Fruit fly (Drosophila melanogaster): ENCODE measurements around the gene Pdcd4.

Pdcd4 gene

dm6 chrX:13747635-13748467 lies 7.4 kb downstream of the Pdcd4 start (continued):
- peak; percentile 23 for TF ChIP-seq spab (GFP tag; optimal IDR thresholded peaks at IDR 0.05)
- TF ChIP-seq CG11294 (GFP tag; IDR thresholded peaks at IDR 0.05) = 0 out of 2 replicates have a peak, but pooled peaks have one; percentile 22
- TF ChIP-seq net (GFP tag; optimal IDR thresholded peaks at IDR 0.05) = peak; percentile 30
- TF ChIP-seq CG10669 (GFP tag; optimal IDR thresholded peaks at IDR 0.05) = no peak
- TF ChIP-seq eg (GFP tag; IDR thresholded peaks at IDR 0.05) = peak; percentile 77
- no peak for TF ChIP-seq fkh (GFP tag; optimal IDR thresholded peaks at IDR 0.05)
- peak; percentile 40 for TF ChIP-seq CG4318 (GFP tag; optimal IDR thresholded peaks at IDR 0.05)
- TF ChIP-seq dsx (GFP tag; optimal IDR thresholded peaks at IDR 0.05; ENCODE audit: poor library complexity, severe bottlenecking) = peak; percentile 63
- peak; percentile 77 for TF ChIP-seq CG15336 (GFP tag; IDR thresholded peaks at IDR 0.05)
- TF ChIP-seq Ets21C (GFP tag; optimal IDR thresholded peaks at IDR 0.05) = no peak
- TF ChIP-seq acj6 (GFP tag; optimal IDR thresholded peaks at IDR 0.05) = peak; percentile 39
- peak; percentile 67; the same call in 2 of the 3 replicates for TF ChIP-seq CG6163 (GFP tag; IDR thresholded peaks at IDR 0.05)
- peak; percentile 46 for TF ChIP-seq OdsH (GFP tag; optimal IDR thresholded peaks at IDR 0.05)
- TF ChIP-seq Sox102F (GFP tag; optimal IDR thresholded peaks at IDR 0.05) = no peak
- TF ChIP-seq achi (GFP tag; optimal IDR thresholded peaks at IDR 0.05) = peak; percentile 47
- TF ChIP-seq CG34406 (GFP tag; optimal IDR thresholded peaks at IDR 0.05) = peak; percentile 3
- no peak for TF ChIP-seq Eip93F (GFP tag; optimal IDR thresholded peaks at IDR 0.05)
- TF ChIP-seq Blimp-1 (GFP tag; optimal IDR thresholded peaks at IDR 0.05) = no peak
- TF ChIP-seq CG6792 (GFP tag; optimal IDR thresholded peaks at IDR 0.05) = no peak

- TF ChIP-seq CG11294 (GFP tag; IDR thresholded peaks at IDR 0.05) = no peak
- peak; percentile 67 for TF ChIP-seq CG15336 (GFP tag; IDR thresholded peaks at IDR 0.05)
- 0 out of 3 replicates have a peak, but pooled peaks have one; percentile 6 for TF ChIP-seq CG6163 (GFP tag; IDR thresholded peaks at IDR 0.05)
- peak; percentile 28 for TF ChIP-seq Eip93F (GFP tag; optimal IDR thresholded peaks at IDR 0.05)
- TF ChIP-seq achi (GFP tag; optimal IDR thresholded peaks at IDR 0.05) = no peak
- peak; percentile 29 for TF ChIP-seq Sox14 (GFP tag; optimal IDR thresholded peaks at IDR 0.05)
- TF ChIP-seq CG6854 (GFP tag; optimal IDR thresholded peaks at IDR 0.05) = peak; percentile 46
- TF ChIP-seq Ets96B (tag; optimal IDR thresholded peaks at IDR 0.05) = no peak
- peak; percentile 24 for TF ChIP-seq Sox102F (GFP tag; optimal IDR thresholded peaks at IDR 0.05)
- TF ChIP-seq vri (GFP tag; optimal IDR thresholded peaks at IDR 0.05) = peak; percentile 92
- TF ChIP-seq svp (GFP tag) = peak; percentile 66
- peak; percentile 41; the same call in 1 of the 3 replicates for TF ChIP-seq CG8119 (GFP tag; IDR thresholded peaks at IDR 0.05)
- TF ChIP-seq CG6808 (GFP tag; optimal IDR thresholded peaks at IDR 0.05) = no peak
- no peak for TF ChIP-seq CG10669 (GFP tag; optimal IDR thresholded peaks at IDR 0.05)
- TF ChIP-seq spab (GFP tag; optimal IDR thresholded peaks at IDR 0.05) = no peak
- TF ChIP-seq eg (GFP tag; IDR thresholded peaks at IDR 0.05) = peak; percentile 66; the same call in 2 of the 3 replicates
- TF ChIP-seq Eip78C (GFP tag) = peak; percentile 77
- peak; percentile 54 for TF ChIP-seq Lpt (GFP tag; optimal IDR thresholded peaks at IDR 0.05)
- TF ChIP-seq Eip75B (GFP tag; optimal IDR thresholded peaks at IDR 0.05) = peak; percentile 2
Observed at dm6 chrX:13747052-13747451, 8.2 kb downstream of the Pdcd4 start.

- no peak for TF ChIP-seq cyc (GFP tag; optimal IDR thresholded peaks at IDR 0.05)
- peak; percentile 51 for TF ChIP-seq svp (GFP tag)
- TF ChIP-seq achi (GFP tag; optimal IDR thresholded peaks at IDR 0.05) = peak; percentile 51
- no peak for TF ChIP-seq dsx (GFP tag; optimal IDR thresholded peaks at IDR 0.05; ENCODE audit: poor library complexity, severe bottlenecking)
- no peak for TF ChIP-seq CG3919 (GFP tag; optimal IDR thresholded peaks at IDR 0.05)
- peak; percentile 60 for TF ChIP-seq Eip78C (GFP tag)
- peak; percentile 6 for TF ChIP-seq topi (GFP tag; optimal IDR thresholded peaks at IDR 0.05)
- TF ChIP-seq Blimp-1 (GFP tag; optimal IDR thresholded peaks at IDR 0.05) = no peak
- TF ChIP-seq Sox102F (GFP tag; optimal IDR thresholded peaks at IDR 0.05) = no peak
- TF ChIP-seq CG32006 (GFP tag; optimal IDR thresholded peaks at IDR 0.05) = no peak
- TF ChIP-seq Sox14 (GFP tag; optimal IDR thresholded peaks at IDR 0.05) = peak; percentile 35
- TF ChIP-seq CG8632 (GFP tag; optimal IDR thresholded peaks at IDR 0.05) = no peak
- TF ChIP-seq CG7368 (GFP tag; optimal IDR thresholded peaks at IDR 0.05) = no peak
- no peak for TF ChIP-seq Hr39 (GFP tag; optimal IDR thresholded peaks at IDR 0.05)
- peak in 1 of 2 experiments; percentile 4 for TF ChIP-seq ss (GFP tag; optimal IDR thresholded peaks at IDR 0.05)
- TF ChIP-seq Hr4 (GFP tag; optimal IDR thresholded peaks at IDR 0.05) = no peak
- TF ChIP-seq CG15336 (GFP tag; IDR thresholded peaks at IDR 0.05) = no peak
- TF ChIP-seq Hr38 (GFP tag; optimal IDR thresholded peaks at IDR 0.05) = no peak
- no peak for TF ChIP-seq esn (GFP tag; optimal IDR thresholded peaks at IDR 0.05)
- TF ChIP-seq CG31627 (GFP tag; optimal IDR thresholded peaks at IDR 0.05) = peak; percentile 2
- no peak for TF ChIP-seq eg (GFP tag; IDR thresholded peaks at IDR 0.05)
- no peak for TF ChIP-seq Smox (GFP tag; optimal IDR thresholded peaks at IDR 0.05)
- no peak for TF ChIP-seq Sox15 (GFP tag; optimal IDR thresholded peaks at IDR 0.05)
- TF ChIP-seq lz (GFP tag; optimal IDR thresholded peaks at IDR 0.05) = no peak
- no peak for TF ChIP-seq Eip75B (GFP tag; optimal IDR thresholded peaks at IDR 0.05)
- TF ChIP-seq CG6854 (GFP tag; optimal IDR thresholded peaks at IDR 0.05) = no peak
- no peak for TF ChIP-seq Ets96B (tag; optimal IDR thresholded peaks at IDR 0.05)
Observed at dm6 chrX:13744599-13745052, 10.6 kb downstream of the Pdcd4 start, which contains the start of gene Grip91. Gene Grip91, minus strand, starts transcription at chrX:13744683.
